Fruit fly (Drosophila melanogaster) whole organism, embryonic: Measurements from ENCODE around the gene Spt20.

Experiments
- Ada2b ChIP-seq: fragments of 200-800 bp; sonication (Bioruptor generic); IDR thresholded peaks from 2 replicates; pipeline ENCODE4 v1.3.6; 2022; ENCODE audit warnings: missing biosample characterization, missing genetic modification characterization
- Aef1 ChIP-seq: fragments of 200-800 bp; sonication (Bioruptor generic); IDR thresholded peaks from 3 replicates; pipeline ENCODE4 v1.3.6; 2022; ENCODE audit warnings: missing biosample characterization, missing genetic modification characterization
- Atf6 ChIP-seq: fragments of 200-800 bp; sonication (Bioruptor generic); IDR thresholded peaks from 2 replicates; pipeline ENCODE4 v1.3.6; 2022; ENCODE audit warnings: missing biosample characterization, missing genetic modification characterization
- Bgb ChIP-seq: fragments of 200-800 bp; sonication (Bioruptor generic); IDR thresholded peaks from 2 replicates; pipeline ENCODE4 v1.3.6; 2022; ENCODE audit warnings: missing biosample characterization, missing genetic modification characterization; ENCODE audit not compliant: partially characterized antibody
- CG10147 ChIP-seq: fragments of 200-800 bp; sonication (Bioruptor generic); optimal IDR thresholded peaks from 2 replicates; lab custom pipeline; 2019; ENCODE audit warnings: missing biosample characterization, mild to moderate bottlenecking, missing genetic modification characterization, moderate library complexity
- CG10321 ChIP-seq: fragments of 200-800 bp; sonication (Bioruptor generic); IDR thresholded peaks from 2 replicates; pipeline ENCODE4 v1.3.6; 2022; ENCODE audit warnings: missing biosample characterization, missing genetic modification characterization
- CG10431 ChIP-seq: fragments of 200-800 bp; sonication (Bioruptor generic); optimal IDR thresholded peaks from 3 replicates; lab custom pipeline; 2018; ENCODE audit warnings: missing biosample characterization, mild to moderate bottlenecking, missing genetic modification characterization
- CG11085 ChIP-seq: fragments of 200-800 bp; sonication (Bioruptor generic); IDR thresholded peaks from 2 replicates; pipeline ENCODE4 v1.3.6; 2022; ENCODE audit warnings: missing biosample characterization, missing genetic modification characterization
- CG13424 ChIP-seq: fragments of 200-800 bp; sonication (Bioruptor generic); optimal IDR thresholded peaks from 2 replicates; lab custom pipeline; 2019; ENCODE audit warnings: missing biosample characterization, mild to moderate bottlenecking, missing genetic modification characterization, moderate library complexity
- CG15601 ChIP-seq: fragments of 200-800 bp; sonication (Bioruptor generic); optimal IDR thresholded peaks from 3 replicates; lab custom pipeline; 2019; ENCODE audit warnings: missing biosample characterization, mild to moderate bottlenecking, missing genetic modification characterization, moderate library complexity
- CG16863 ChIP-seq: fragments of 200-800 bp; sonication (Bioruptor generic); optimal IDR thresholded peaks from 3 replicates; lab custom pipeline; 2016; ENCODE audit warnings: missing biosample characterization, missing genetic modification characterization
- CG17912 ChIP-seq: fragments of 200-800 bp; sonication (Bioruptor generic); optimal IDR thresholded peaks from 2 replicates; lab custom pipeline; 2018; ENCODE audit warnings: missing biosample characterization, mild to moderate bottlenecking, missing genetic modification characterization
- CG18764 ChIP-seq: fragments of 200-800 bp; sonication (Bioruptor generic); optimal IDR thresholded peaks from 3 replicates; lab custom pipeline; 2016; ENCODE audit warnings: missing biosample characterization, missing genetic modification characterization
- CG31388 ChIP-seq: fragments of 200-800 bp; sonication (Bioruptor generic); optimal IDR thresholded peaks from 2 replicates; lab custom pipeline; 2016; ENCODE audit warnings: missing biosample characterization, missing genetic modification characterization
- CG34376 ChIP-seq: fragments of 200-800 bp; sonication (Bioruptor generic); optimal IDR thresholded peaks from 2 replicates; lab custom pipeline; 2018; ENCODE audit warnings: missing biosample characterization, mild to moderate bottlenecking, missing genetic modification characterization
- CG43689 ChIP-seq: fragments of 200-800 bp; sonication (Bioruptor generic); IDR thresholded peaks from 2 replicates; pipeline ENCODE4 v1.3.6; 2022; ENCODE audit warnings: missing biosample characterization, missing genetic modification characterization
- CG4707 ChIP-seq: fragments of 200-800 bp; sonication (Bioruptor generic); optimal IDR thresholded peaks from 2 replicates; lab custom pipeline; 2018; ENCODE audit warnings: missing biosample characterization, mild to moderate bottlenecking, missing genetic modification characterization, moderate library complexity
- CG6175 ChIP-seq: fragments of 200-800 bp; sonication (Bioruptor generic); IDR thresholded peaks from 3 replicates; pipeline ENCODE4 v1.3.6; 2022; ENCODE audit warnings: missing biosample characterization, missing genetic modification characterization
- CG6654 ChIP-seq: fragments of 200-800 bp; sonication (Bioruptor generic); optimal IDR thresholded peaks from 2 replicates; lab custom pipeline; 2017; ENCODE audit warnings: missing biosample characterization, mild to moderate bottlenecking, missing genetic modification characterization
- CG6683 ChIP-seq: fragments of 200-800 bp; sonication (Bioruptor generic); optimal IDR thresholded peaks from 2 replicates; lab custom pipeline; 2017; ENCODE audit warnings: missing biosample characterization, mild to moderate bottlenecking, missing genetic modification characterization, missing genetic modification reagents
- Dbx ChIP-seq: fragments of 200-800 bp; sonication (Bioruptor generic); IDR thresholded peaks from 3 replicates; pipeline ENCODE4 v1.3.6; 2022; ENCODE audit warnings: missing biosample characterization, missing genetic modification characterization
- Hmr ChIP-seq: fragments of 200-800 bp; sonication (Bioruptor generic); optimal IDR thresholded peaks from 3 replicates; lab custom pipeline; 2017; ENCODE audit warnings: mild to moderate bottlenecking, missing biosample characterization, missing genetic modification reagents, missing genetic modification characterization
- Hr51 ChIP-seq, 2 experiments: fragments of 200-800 bp; sonication (Bioruptor generic); optimal IDR thresholded peaks; 2 replicates in 1 of 2; 3 replicates in 1 of 2; lab custom pipeline; 2016 to 2018; ENCODE audit warnings: missing biosample characterization in 2 of 2, missing genetic modification characterization in 2 of 2, mild to moderate bottlenecking in 1 of 2, moderate library complexity in 1 of 2
- Kr ChIP-seq: fragments of 200-800 bp; sonication (Bioruptor generic); optimal IDR thresholded peaks from 2 replicates; lab custom pipeline; 2017; ENCODE audit warnings: missing biosample characterization, mild to moderate bottlenecking, missing genetic modification characterization
- Lpt ChIP-seq: fragments of >200 bp; optimal IDR thresholded peaks from 2 replicates; lab custom pipeline; 2018; ENCODE audit warnings: missing biosample characterization, missing genetic modification characterization
- NFAT ChIP-seq: fragments of 200-800 bp; sonication (Bioruptor generic); IDR thresholded peaks from 2 replicates; pipeline ENCODE4 v1.3.6; 2022; ENCODE audit warnings: missing biosample characterization, missing genetic modification characterization
- Sox102F ChIP-seq: fragments of 200-800 bp; sonication (Bioruptor generic); optimal IDR thresholded peaks from 2 replicates; lab custom pipeline; 2018; ENCODE audit warnings: missing biosample characterization, mild to moderate bottlenecking, missing genetic modification characterization, moderate library complexity
- Sry-β ChIP-seq: fragments of 200-800 bp; sonication (Bioruptor generic); optimal IDR thresholded peaks from 2 replicates; lab custom pipeline; 2018; ENCODE audit warnings: missing biosample characterization, mild to moderate bottlenecking, missing genetic modification characterization, moderate library complexity
- amos ChIP-seq: fragments of 200-800 bp; sonication (Bioruptor generic); IDR thresholded peaks from 2 replicates; pipeline ENCODE4 v1.3.6; 2022; ENCODE audit warnings: missing biosample characterization, missing genetic modification characterization; ENCODE audit not compliant: partially characterized antibody
- aop ChIP-seq: fragments of 200-800 bp; sonication (Bioruptor generic); IDR thresholded peaks from 2 replicates; pipeline ENCODE4 v1.3.6; 2022; ENCODE audit warnings: missing biosample characterization, missing genetic modification characterization
- ase ChIP-seq: fragments of 200-800 bp; sonication (Bioruptor generic); IDR thresholded peaks from 3 replicates; pipeline ENCODE4 v1.3.6; 2022; ENCODE audit warnings: missing biosample characterization, missing genetic modification characterization
- bcd ChIP-seq: fragments of 200-800 bp; sonication (Bioruptor generic); optimal IDR thresholded peaks from 2 replicates; lab custom pipeline; 2017; ENCODE audit warnings: missing biosample characterization, mild to moderate bottlenecking, missing genetic modification characterization
- bigmax ChIP-seq: fragments of 200-800 bp; sonication (Bioruptor generic); optimal IDR thresholded peaks from 2 replicates; lab custom pipeline; 2018; ENCODE audit warnings: missing biosample characterization, mild to moderate bottlenecking, missing genetic modification characterization
- cwo ChIP-seq: fragments of 200-800 bp; sonication (Bioruptor generic); optimal IDR thresholded peaks from 3 replicates; lab custom pipeline; 2017; ENCODE audit warnings: missing biosample characterization, missing genetic modification characterization, mild to moderate bottlenecking, moderate library complexity, missing genetic modification reagents
- da ChIP-seq: fragments of 200-800 bp; sonication (Bioruptor generic); optimal IDR thresholded peaks from 2 replicates; lab custom pipeline; 2016; ENCODE audit warnings: missing biosample characterization, missing genetic modification characterization
- ems ChIP-seq: fragments of 200-800 bp; sonication (Bioruptor generic); optimal IDR thresholded peaks from 3 replicates; lab custom pipeline; 2016; ENCODE audit warnings: missing biosample characterization, missing genetic modification characterization
- en ChIP-seq: fragments of 200-800 bp; sonication (Bioruptor generic); optimal IDR thresholded peaks from 2 replicates; lab custom pipeline; 2016; ENCODE audit warnings: missing biosample characterization, missing genetic modification characterization
- fd3F ChIP-seq: fragments of 200-800 bp; sonication (Bioruptor generic); optimal IDR thresholded peaks from 2 replicates; lab custom pipeline; 2018; ENCODE audit warnings: missing biosample characterization, mild to moderate bottlenecking, missing genetic modification characterization, moderate library complexity
- fru ChIP-seq: fragments of >200 bp; optimal IDR thresholded peaks from 2 replicates; lab custom pipeline; 2017
- klu ChIP-seq: fragments of 200-800 bp; sonication (Bioruptor generic); IDR thresholded peaks from 2 replicates; pipeline ENCODE4 v1.3.6; 2022; ENCODE audit warnings: missing biosample characterization, missing genetic modification characterization
- lab ChIP-seq: fragments of 200-800 bp; sonication (Bioruptor generic); optimal IDR thresholded peaks from 3 replicates; lab custom pipeline; 2017; ENCODE audit warnings: missing biosample characterization, missing genetic modification characterization, mild to moderate bottlenecking, moderate library complexity, missing genetic modification reagents
- mirr ChIP-seq: fragments of 200-800 bp; sonication (Bioruptor generic); optimal IDR thresholded peaks from 3 replicates; lab custom pipeline; 2018; ENCODE audit warnings: missing biosample characterization, mild to moderate bottlenecking, missing genetic modification characterization
- odd ChIP-seq: fragments of 200-800 bp; sonication (Bioruptor generic); optimal IDR thresholded peaks from 2 replicates; lab custom pipeline; 2017; ENCODE audit warnings: missing biosample characterization, mild to moderate bottlenecking, missing genetic modification characterization
- pan ChIP-seq, 4 experiments: fragments of >200 bp in 3 of 4; fragments of 200-800 bp in 1 of 4; sonication (Bioruptor generic) in 1 of 4; optimal IDR thresholded peaks in 3 of 4; IDR thresholded peaks in 1 of 4; 2 replicates each; pipeline versions ENCODE4 v1.3.6 to Lab custom; 2017 to 2022; ENCODE audit warnings: missing biosample characterization in 2 of 4, missing genetic modification characterization in 2 of 4, mixed read lengths in 1 of 4
- sd ChIP-seq: fragments of 200-800 bp; sonication (Bioruptor generic); optimal IDR thresholded peaks from 3 replicates; lab custom pipeline; 2018; ENCODE audit warnings: missing biosample characterization, mild to moderate bottlenecking, missing genetic modification characterization, moderate library complexity
- tna ChIP-seq: fragments of 200-800 bp; sonication (Bioruptor generic); IDR thresholded peaks from 2 replicates; pipeline ENCODE4 v1.3.6; 2022; ENCODE audit warnings: missing biosample characterization, missing genetic modification characterization; ENCODE audit not compliant: partially characterized antibody
- tx ChIP-seq: fragments of 200-800 bp; sonication (Bioruptor generic); optimal IDR thresholded peaks from 2 replicates; lab custom pipeline; 2016; ENCODE audit warnings: missing biosample characterization, missing genetic modification characterization
- wdn ChIP-seq: fragments of 200-800 bp; sonication (Bioruptor generic); IDR thresholded peaks from 2 replicates; pipeline ENCODE4 v1.3.6; 2022; ENCODE audit warnings: missing biosample characterization, missing genetic modification characterization

Gene Spt20

dm6 chr3L:13477453-13478184 lies 24.9 kb upstream of the Spt20 start, which contains the start of gene stv (continued):
- no peak for TF ChIP-seq CG17912
- TF ChIP-seq Atf6 = peak; percentile 7; the same call in 1 of the 2 replicates
- no peak for TF ChIP-seq en (GFP tag; lab: Kevin White, UChicago)
- TF ChIP-seq CG11085 (GFP tag; lab: Robert Waterston, UW) = no peak
- no peak for TF ChIP-seq CG43689 (GFP tag; lab: Robert Waterston, UW)
- no peak for TF ChIP-seq da (GFP tag; lab: Kevin White, UChicago)
- no peak for TF ChIP-seq Lpt
- TF ChIP-seq CG4707 (GFP tag; lab: Kevin White, UChicago) = no peak
- TF ChIP-seq CG10431 (GFP tag; lab: Kevin White, UChicago) = peak; percentile 8
- TF ChIP-seq bigmax = no peak
- TF ChIP-seq lab (GFP tag; lab: Kevin White, UChicago) = no peak
- no peak for TF ChIP-seq Hr51 (GFP tag; optimal IDR thresholded peaks at IDR 0.05; lab: Kevin White, UChicago)
- peak; percentile 11 for TF ChIP-seq mirr
- TF ChIP-seq Bgb = 0 out of 2 replicates have a peak, but pooled peaks have one; percentile 31
- TF ChIP-seq amos (GFP tag; lab: Robert Waterston, UW) = peak; percentile 40; the same call in 1 of the 2 replicates
- TF ChIP-seq fd3F = no peak
- no peak for TF ChIP-seq wdn (GFP tag; lab: Robert Waterston, UW)
- no peak for TF ChIP-seq bcd (GFP tag; lab: Kevin White, UChicago)
- no peak for TF ChIP-seq ase
- TF ChIP-seq CG15601 (tag; lab: Kevin White, UChicago) = no peak
- no peak for TF ChIP-seq cwo
- TF ChIP-seq Ada2b (GFP tag; lab: Robert Waterston, UW) = no peak
- no peak for TF ChIP-seq Sry-β
- TF ChIP-seq tna = peak; percentile 21; the same call in 1 of the 2 replicates
- TF ChIP-seq CG16863 (GFP tag; lab: Kevin White, UChicago) = no peak
- TF ChIP-seq aop (GFP tag; lab: Robert Waterston, UW) = no peak
- TF ChIP-seq Sox102F (GFP tag; lab: Kevin White, UChicago) = no peak
- TF ChIP-seq odd (GFP tag; lab: Kevin White, UChicago) = no peak
- peak; percentile 56; the same call in 1 of the 2 replicates for TF ChIP-seq NFAT (GFP tag; lab: Robert Waterston, UW)
- TF ChIP-seq sd (tag; lab: Kevin White, UChicago) = no peak
- no peak for TF ChIP-seq Hmr (GFP tag; lab: Kevin White, UChicago)
- no peak for TF ChIP-seq CG10147 (GFP tag; lab: Kevin White, UChicago)
- TF ChIP-seq tx = no peak
- no peak for TF ChIP-seq CG31388 (GFP tag; lab: Kevin White, UChicago)
- TF ChIP-seq ems = no peak
- no peak for TF ChIP-seq CG13424 (tag; lab: Kevin White, UChicago)
- peak; percentile 66 for TF ChIP-seq Aef1 (GFP tag; lab: Robert Waterston, UW)
- TF ChIP-seq CG18764 (GFP tag; lab: Kevin White, UChicago) = no peak
- no peak for TF ChIP-seq pan (optimal IDR thresholded peaks at IDR 0.05; lab: Kevin White, UChicago)
- TF ChIP-seq pan (GFP tag; optimal IDR thresholded peaks at IDR 0.05 in 1 of 2, IDR thresholded peaks at IDR 0.05 in 1 of 2) = no peak
- no peak for TF ChIP-seq Kr
- peak; percentile 29; the same call in 2 of the 3 replicates for TF ChIP-seq Dbx (GFP tag; lab: Robert Waterston, UW)
- peak; percentile 29; the same call in 1 of the 2 replicates for TF ChIP-seq CG10321
- no peak for TF ChIP-seq klu (GFP tag; lab: Robert Waterston, UW)
- no peak for TF ChIP-seq CG6683 (GFP tag; lab: Kevin White, UChicago)
- TF ChIP-seq CG6175 (GFP tag; lab: Robert Waterston, UW) = 0 out of 3 replicates have a peak, but pooled peaks have one; percentile 28
- no peak for TF ChIP-seq fru (lab: Kevin White, UChicago)
- TF ChIP-seq CG6654 (GFP tag; lab: Kevin White, UChicago) = no peak
- peak; percentile 10 for TF ChIP-seq CG34376 (GFP tag; lab: Kevin White, UChicago)
